Worm (Caenorhabditis elegans): ENCODE measurements around the gene srlf-31.

DNA sequence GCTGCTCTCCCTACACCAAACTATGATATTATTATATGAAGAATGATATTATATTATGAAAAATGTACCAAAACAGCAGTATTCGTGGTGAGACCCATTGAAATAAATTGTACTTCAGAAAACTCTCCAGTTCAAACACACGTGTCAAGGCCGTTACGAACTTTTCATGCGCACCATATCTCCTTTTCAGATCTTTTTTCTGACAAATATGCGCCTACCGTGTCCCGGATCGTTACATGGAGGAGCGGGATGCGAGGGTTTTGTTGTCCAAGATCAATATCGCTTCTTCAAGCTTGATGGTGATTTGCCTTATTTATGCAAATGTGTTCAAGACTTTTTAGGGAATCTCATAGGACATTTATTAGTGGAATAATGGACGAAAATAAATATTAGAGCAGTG is 19.3 kb downstream of the srlf-31 start:
- TF ChIP-seq elt-3 (tag; optimal IDR thresholded peaks at IDR 0.05) = no peak
- no peak for TF ChIP-seq nhr-12 (tag; optimal IDR thresholded peaks at IDR 0.05)
- TF ChIP-seq fkh-10 (GFP tag; optimal IDR thresholded peaks at IDR 0.05) = no peak
- no peak for TF ChIP-seq hmg-11 (tag; optimal IDR thresholded peaks at IDR 0.05)
- no peak for TF ChIP-seq ama-1 (optimal IDR thresholded peaks at IDR 0.05)
